Fruit fly (Drosophila melanogaster) whole organism, wandering third instar larva: ENCODE data around the gene CG34265.

Experiments used
- Abd-B ChIP-seq: fragments of >200 bp; optimal IDR thresholded peaks from 2 replicates; lab custom pipeline; 2017; ENCODE audit warnings: missing biosample characterization, missing genetic modification characterization
- Dfd ChIP-seq: fragments of >200 bp; optimal IDR thresholded peaks from 2 replicates; lab custom pipeline; 2017; ENCODE audit warnings: missing biosample characterization, missing genetic modification characterization
- GATAd ChIP-seq: sonication (Bioruptor generic); optimal IDR thresholded peaks from 2 replicates; lab custom pipeline; 2016; ENCODE audit warnings: missing biosample characterization, missing genetic modification characterization
- OdsH ChIP-seq: fragments of 200-800 bp; sonication (Bioruptor generic); optimal IDR thresholded peaks from 2 replicates; lab custom pipeline; 2016; ENCODE audit warnings: missing biosample characterization, mild to moderate bottlenecking, missing genetic modification characterization
- ey ChIP-seq: fragments of 200-800 bp; sonication (Bioruptor generic); optimal IDR thresholded peaks from 2 replicates; lab custom pipeline; 2016; ENCODE audit warnings: missing biosample characterization, missing genetic modification characterization
- h ChIP-seq: fragments of 200-800 bp; sonication (Bioruptor generic); optimal IDR thresholded peaks from 3 replicates; lab custom pipeline; 2016; ENCODE audit warnings: missing biosample characterization, mild to moderate bottlenecking, missing genetic modification characterization
- sage ChIP-seq: fragments of 200-800 bp; sonication (Bioruptor generic); optimal IDR thresholded peaks from 2 replicates; lab custom pipeline; 2016; ENCODE audit warnings: missing biosample characterization, mild to moderate bottlenecking, missing genetic modification characterization

DNA sequence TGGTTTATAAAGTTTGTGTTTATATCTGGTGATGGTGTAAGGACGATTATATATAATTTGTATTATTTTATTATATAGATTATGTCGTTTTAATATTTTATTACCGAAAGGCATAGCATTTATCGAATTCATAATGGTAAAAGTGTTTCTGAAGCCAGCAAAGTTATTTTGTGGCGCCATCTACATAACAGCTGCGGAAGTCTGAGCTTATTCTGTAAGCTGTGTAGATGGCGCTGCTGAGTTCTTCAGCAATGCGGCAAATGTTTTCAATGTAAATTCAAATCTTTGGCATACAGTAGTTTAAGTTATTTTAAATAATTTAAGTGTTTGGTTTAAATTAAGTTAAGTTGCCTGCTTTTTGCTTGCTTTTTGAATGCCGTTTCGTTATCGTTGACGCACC is 20.2 kb downstream of the CG34265 start:
- TF ChIP-seq ey (GFP tag; lab: Kevin White, UChicago) (no peak), Dfd (GFP tag; lab: Kevin White, UChicago) (no peak), GATAd (GFP tag; lab: Kevin White, UChicago) (no peak), OdsH (GFP tag; lab: Kevin White, UChicago) (no peak), h (GFP tag; lab: Kevin White, UChicago) (no peak), Abd-B (no peak), sage (GFP tag; lab: Kevin White, UChicago) (no peak)
